Worm (Caenorhabditis elegans) whole organism, L3 larva: ENCODE data around the gene lam-1.
"Not testable (repeated sequence)": the region's sequence is repeated elsewhere in the genome, so short reads cannot be mapped to it uniquely, and the experiment has no call there.

Experiments used
- ceh-28 ChIP-seq: fragments of 150-350 bp; optimal IDR thresholded peaks from 2 replicates; lab custom pipeline; 2014; ENCODE audit warnings: missing biosample characterization, missing genetic modification reagents, missing genetic modification characterization
- ceh-82 ChIP-seq: fragments of 150-350 bp; optimal IDR thresholded peaks from 2 replicates; lab custom pipeline; 2014; ENCODE audit warnings: missing biosample characterization, missing genetic modification characterization
- lin-15B ChIP-seq: fragments of 150-350 bp; optimal IDR thresholded peaks from 2 replicates; lab custom pipeline; 2014; ENCODE audit warnings: missing biosample characterization, missing genetic modification characterization
- lin-39 ChIP-seq: fragments of 150-350 bp; optimal IDR thresholded peaks from 2 replicates; lab custom pipeline; 2018; ENCODE audit warnings: missing biosample characterization, missing genetic modification reagents, missing genetic modification characterization
- nfya-1 ChIP-seq: sonication (generic microtip); optimal IDR thresholded peaks from 2 replicates; lab custom pipeline; 2017; ENCODE audit warnings: missing genetic modification characterization, mild to moderate bottlenecking, missing compliant biosample characterization, antibody characterized with exemption, moderate library complexity; ENCODE audit not compliant: insufficient read depth
- nhr-28 ChIP-seq: fragments of 150-350 bp; optimal IDR thresholded peaks from 2 replicates; lab custom pipeline; 2014; ENCODE audit warnings: missing biosample characterization, missing genetic modification characterization
- skn-1 ChIP-seq: fragments of 150-350 bp; optimal IDR thresholded peaks from 2 replicates; lab custom pipeline; 2014; ENCODE audit warnings: missing biosample characterization, missing genetic modification characterization
- unc-39 ChIP-seq: sonication (generic microtip); optimal IDR thresholded peaks from 4 replicates; lab custom pipeline; 2017; ENCODE audit warnings: missing biosample characterization, missing genetic modification characterization
- zag-1 ChIP-seq: fragments of 150-350 bp; optimal IDR thresholded peaks from 2 replicates; lab custom pipeline; 2014; ENCODE audit warnings: missing biosample characterization, missing genetic modification characterization
- ztf-11 ChIP-seq: fragments of 150-350 bp; optimal IDR thresholded peaks from 2 replicates; lab custom pipeline; 2014; ENCODE audit warnings: missing biosample characterization, missing genetic modification characterization

ce11 chrIV:5162941-5163340, 10.2 kb upstream of the lam-1 start, which contains the start of the genes nspd-3 and C24D10.2:
- not testable (repeated sequence) for TF ChIP-seq ceh-28 (tag; lab: Kevin White, UChicago); ceh-82 (tag; lab: Kevin White, UChicago); lin-39 (tag; lab: Kevin White, UChicago); nhr-28 (tag; lab: Kevin White, UChicago); nfya-1 (tag; lab: Kevin White, UChicago); ztf-11; skn-1 (tag; lab: Kevin White, UChicago); lin-15B (tag; lab: Kevin White, UChicago); zag-1 (tag; lab: Kevin White, UChicago); unc-39 (tag; lab: Kevin White, UChicago)
